Worm (Caenorhabditis elegans): ENCODE measurements around the gene B0285.3.

The B0285.3 gene

DNA sequence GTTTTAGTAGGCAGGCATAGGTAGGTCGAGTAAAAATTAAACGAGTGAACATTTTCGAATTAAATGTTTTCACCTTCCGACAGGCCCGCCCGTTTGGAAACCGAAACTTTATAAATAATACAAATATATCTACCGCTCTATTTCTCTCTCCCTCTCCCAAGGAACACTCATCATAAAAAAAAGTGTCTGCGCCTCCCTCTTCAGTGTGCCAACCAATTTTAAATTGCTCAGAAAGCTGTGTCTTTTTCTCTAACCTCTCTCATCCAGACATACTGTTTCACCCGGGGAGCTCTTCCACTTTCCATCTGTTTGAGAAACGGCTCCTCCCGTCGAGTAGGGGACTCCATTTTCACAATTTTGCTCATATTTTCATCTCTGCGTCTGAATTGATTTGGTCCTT lies 20.0 kb downstream of the B0285.3 start (continued):
- TF ChIP-seq lin-13 (GFP tag; optimal IDR thresholded peaks at IDR 0.05) (no peak), tlp-1 (tag; optimal IDR thresholded peaks at IDR 0.05) (no peak), nhr-237 (tag; optimal IDR thresholded peaks at IDR 0.05) (no peak), zip-4 (GFP tag; optimal IDR thresholded peaks at IDR 0.05) (no peak), nhr-77 (tag; optimal IDR thresholded peaks at IDR 0.05) (no peak), vab-15 (tag; optimal IDR thresholded peaks at IDR 0.05) (no peak), egl-13 (tag; optimal IDR thresholded peaks at IDR 0.05) (no peak), ceh-82 (tag; optimal IDR thresholded peaks at IDR 0.05) (peak; percentile 11 to 40 (median 37)), C04F5.9 (tag; optimal IDR thresholded peaks at IDR 0.05) (no peak), isw-1 (GFP tag; IDR thresholded peaks at IDR 0.05) (no peak), elt-2 (tag; optimal IDR thresholded peaks at IDR 0.05) (no peak), sox-4 (tag; optimal IDR thresholded peaks at IDR 0.05) (no peak), zag-1 (tag; optimal IDR thresholded peaks at IDR 0.05) (no peak), fkh-8 (tag; optimal IDR thresholded peaks at IDR 0.05) (peak; percentile 36), ces-1 (GFP tag; optimal IDR thresholded peaks at IDR 0.05) (no peak), F16B12.6 (tag; optimal IDR thresholded peaks at IDR 0.05) (peak; percentile 2), mef-2 (tag; optimal IDR thresholded peaks at IDR 0.05) (no peak), Y116A8C.19 (tag; optimal IDR thresholded peaks at IDR 0.05; ENCODE audit: borderline replicate concordance) (no peak), nhr-20 (tag; optimal IDR thresholded peaks at IDR 0.05) (peak; percentile 13), hpl-2 (GFP tag; optimal IDR thresholded peaks at IDR 0.05) (no peak), snu-23 (GFP tag; optimal IDR thresholded peaks at IDR 0.05) (peak; percentile 31), ama-1 (optimal IDR thresholded peaks at IDR 0.05) (no peak), pag-3 (tag; optimal IDR thresholded peaks at IDR 0.05; ENCODE audit: borderline replicate concordance, insufficient read depth) (no peak), nhr-28 (tag; optimal IDR thresholded peaks at IDR 0.05) (no peak), sptf-1 (tag; optimal IDR thresholded peaks at IDR 0.05) (no peak), elt-3 (tag; optimal IDR thresholded peaks at IDR 0.05) (no peak), lin-15B (tag; optimal IDR thresholded peaks at IDR 0.05) (no peak), unc-30 (tag; optimal IDR thresholded peaks at IDR 0.05) (no peak), ceh-88 (GFP tag; IDR thresholded peaks at IDR 0.05) (no peak), ztf-4 (tag; optimal IDR thresholded peaks at IDR 0.05) (no peak), rnt-1 (tag; optimal IDR thresholded peaks at IDR 0.05) (peak; percentile 60), efl-1 (optimal IDR thresholded peaks at IDR 0.05) (peak; percentile 50 to 55), efl-1 (GFP tag; optimal IDR thresholded peaks at IDR 0.05 in 1 of 2) (peak; percentile 29 to 77), nhr-47 (tag; optimal IDR thresholded peaks at IDR 0.05) (peak; percentile 34), sup-37 (GFP tag; optimal IDR thresholded peaks at IDR 0.05) (no peak), blmp-1 (tag; optimal IDR thresholded peaks at IDR 0.05) (no peak), dpl-1 (GFP tag; optimal IDR thresholded peaks at IDR 0.05) (peak in 2 of 3 experiments; percentile 5 to 37), aly-2 (tag; optimal IDR thresholded peaks at IDR 0.05) (no peak), nhr-90 (tag; optimal IDR thresholded peaks at IDR 0.05; ENCODE audit: poor library complexity) (no peak), skn-1 (tag; optimal IDR thresholded peaks at IDR 0.05) (peak; percentile 13), lir-3 (tag; optimal IDR thresholded peaks at IDR 0.05; ENCODE audit: poor library complexity) (no peak), nhr-76 (tag; optimal IDR thresholded peaks at IDR 0.05) (no peak), tbx-2 (tag; optimal IDR thresholded peaks at IDR 0.05) (peak; percentile 55)

DNA sequence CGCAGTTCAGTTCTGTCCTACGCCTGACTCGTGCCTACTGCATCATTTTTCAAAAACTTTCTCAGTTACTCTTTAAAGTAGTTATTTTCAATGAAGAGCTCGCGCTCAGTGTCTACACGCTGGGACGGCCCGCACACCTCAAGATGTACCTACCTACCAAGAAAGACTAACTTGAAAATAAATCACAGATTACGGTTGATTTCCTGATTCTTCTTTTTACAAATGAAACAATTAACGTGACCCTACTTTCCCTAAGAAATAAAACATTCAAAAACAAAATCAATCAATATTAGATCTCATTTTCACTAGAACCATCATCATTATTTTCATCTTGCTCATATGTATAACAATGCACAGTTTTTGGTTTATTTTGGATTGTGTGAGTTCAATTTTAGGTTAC lies 21.7 kb downstream of the B0285.3 start, which contains the start of gene H38K22.7:
H38K22.7 (plus strand) TSS at position 301 of the 400 bp plus-strand sequence.
- TF ChIP-seq Y116A8C.19 (tag; optimal IDR thresholded peaks at IDR 0.05; ENCODE audit: borderline replicate concordance) (no peak), nhr-90 (tag; optimal IDR thresholded peaks at IDR 0.05; ENCODE audit: poor library complexity) (no peak), grh-1 (GFP tag; IDR thresholded peaks at IDR 0.05) (no peak), hpl-2 (GFP tag; optimal IDR thresholded peaks at IDR 0.05) (no peak), tlp-1 (tag; optimal IDR thresholded peaks at IDR 0.05) (no peak)

All from whole organism, L1 larva.